Fruit fly (Drosophila melanogaster): ENCODE data around the gene CG12984.

DNA sequence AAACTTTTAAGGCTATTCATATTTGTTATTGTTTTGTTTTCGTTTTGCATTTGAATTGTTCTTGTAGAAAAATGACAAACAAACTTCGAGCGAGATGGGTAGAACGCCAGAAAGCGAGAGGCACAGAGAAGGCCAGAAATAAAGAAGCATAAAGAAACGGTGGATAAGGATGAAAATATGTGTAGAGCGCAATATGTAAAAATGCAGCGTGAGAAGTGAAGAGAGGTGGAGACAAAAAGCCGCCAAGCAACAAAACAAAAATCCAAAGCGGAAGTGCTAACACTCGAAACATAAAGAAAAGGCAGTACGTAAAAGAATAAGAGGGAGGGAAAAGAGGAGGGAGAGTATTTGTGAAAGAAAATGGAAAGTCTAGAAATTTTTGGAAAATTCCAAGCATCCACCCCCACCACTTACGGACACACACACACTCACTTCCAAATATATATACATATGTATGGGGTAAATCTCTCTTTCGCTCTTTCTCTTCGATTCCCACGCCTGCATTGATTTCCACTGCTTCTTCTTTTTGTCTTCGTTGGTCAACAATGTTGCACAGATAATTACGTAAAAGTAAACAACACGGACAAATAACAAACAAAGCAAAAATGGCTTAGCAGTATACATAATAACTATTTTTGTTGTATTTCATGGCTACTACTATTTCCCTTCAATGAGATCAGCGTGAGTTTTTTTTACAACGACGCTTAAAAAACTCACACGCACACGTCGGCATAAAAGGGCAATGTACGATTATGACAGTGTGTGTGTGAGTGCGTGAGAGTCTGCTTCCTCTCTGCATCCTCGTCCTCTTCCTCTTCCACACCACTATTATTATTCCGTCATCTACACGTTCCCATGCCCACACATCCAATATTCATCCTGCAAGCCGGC, 16.1 kb downstream of the CG12984 start:
- TF ChIP-seq CG8478 (optimal IDR thresholded peaks at IDR 0.05) (no peak), CTCF (optimal IDR thresholded peaks at IDR 0.05) (no peak)

Data from S2 (cell line).